Worm (Caenorhabditis elegans): Measurements from ENCODE around the gene Y39B6A.1.

- TF ChIP-seq ztf-23 (GFP tag; IDR thresholded peaks at IDR 0.05): no peak
- no peak for TF ChIP-seq tab-1 (GFP tag; IDR thresholded peaks at IDR 0.05)
- no peak for TF ChIP-seq cog-1 (tag; optimal IDR thresholded peaks at IDR 0.05)
- no peak for TF ChIP-seq ztf-29 (GFP tag; IDR thresholded peaks at IDR 0.05)
- TF ChIP-seq klf-2 (GFP tag; conservative IDR thresholded peaks at IDR 0.05): no peak
- TF ChIP-seq med-1 (GFP tag; optimal IDR thresholded peaks at IDR 0.05; ENCODE audit: insufficient read depth): no peak
- no peak for TF ChIP-seq flt-1 (GFP tag; IDR thresholded peaks at IDR 0.05)
- no peak for TF ChIP-seq T22C8.4 (GFP tag; IDR thresholded peaks at IDR 0.05)
Observed at ce11 chrV:19175714-19176113, 27.7 kb downstream of the Y39B6A.1 start.
